Fruit fly (Drosophila melanogaster) whole organism, pupa: Measurements from ENCODE around the gene CG12746.

ENCODE experiments used
- CG10348 ChIP-seq: fragments of 200-800 bp; sonication (Bioruptor generic); IDR thresholded peaks from 2 replicates; pipeline ENCODE4 v1.3.6; 2022; ENCODE audit warnings: missing biosample characterization, missing genetic modification characterization
- CG12605 ChIP-seq: fragments of 200-800 bp; sonication (Bioruptor generic); IDR thresholded peaks from 2 replicates; pipeline ENCODE4 v1.3.6; 2022; ENCODE audit warnings: missing biosample characterization, missing genetic modification characterization
- CG13204 ChIP-seq: fragments of 200-800 bp; sonication (Bioruptor generic); optimal IDR thresholded peaks from 2 replicates; lab custom pipeline; 2018; ENCODE audit warnings: missing biosample characterization, mild to moderate bottlenecking, missing genetic modification characterization, moderate library complexity
- CG14655 ChIP-seq: fragments of 200-800 bp; sonication (Bioruptor generic); optimal IDR thresholded peaks from 3 replicates; lab custom pipeline; 2017; ENCODE audit warnings: mild to moderate bottlenecking, missing biosample characterization, missing genetic modification reagents, missing genetic modification characterization
- CG15710 ChIP-seq: fragments of 200-800 bp; sonication (Bioruptor generic); optimal IDR thresholded peaks from 2 replicates; lab custom pipeline; 2018; ENCODE audit warnings: missing biosample characterization, mild to moderate bottlenecking, missing genetic modification characterization, moderate library complexity
- CG17806 ChIP-seq: fragments of 200-800 bp; sonication (Bioruptor generic); optimal IDR thresholded peaks from 2 replicates; lab custom pipeline; 2018; ENCODE audit warnings: missing biosample characterization, mild to moderate bottlenecking, missing genetic modification characterization, moderate library complexity
- CG32121 ChIP-seq: fragments of 200-800 bp; sonication (Bioruptor generic); IDR thresholded peaks from 2 replicates; pipeline ENCODE4 v1.3.6; 2022; ENCODE audit warnings: missing biosample characterization, missing genetic modification characterization
- CG34367 ChIP-seq: fragments of 200-800 bp; sonication (Bioruptor generic); optimal IDR thresholded peaks from 2 replicates; lab custom pipeline; 2018; ENCODE audit warnings: missing biosample characterization, mild to moderate bottlenecking, missing genetic modification characterization
- CG4496 ChIP-seq: fragments of 200-800 bp; sonication (Bioruptor generic); IDR thresholded peaks from 3 replicates; pipeline ENCODE4 v1.3.6; 2022; ENCODE audit warnings: missing biosample characterization, missing genetic modification characterization
- CG8159 ChIP-seq: fragments of 200-800 bp; sonication (Bioruptor generic); optimal IDR thresholded peaks from 3 replicates; lab custom pipeline; 2018; ENCODE audit warnings: missing biosample characterization, mild to moderate bottlenecking, missing genetic modification characterization, moderate library complexity
- CG8301 ChIP-seq: fragments of 200-800 bp; sonication (Bioruptor generic); optimal IDR thresholded peaks from 2 replicates; lab custom pipeline; 2018; ENCODE audit warnings: missing biosample characterization, mild to moderate bottlenecking, missing genetic modification characterization
- CG9948 ChIP-seq: fragments of 200-800 bp; sonication (Bioruptor generic); optimal IDR thresholded peaks from 2 replicates; lab custom pipeline; 2018; ENCODE audit warnings: missing biosample characterization, mild to moderate bottlenecking, missing genetic modification characterization, moderate library complexity
- D1 ChIP-seq: fragments of 200-800 bp; sonication (Bioruptor generic); optimal IDR thresholded peaks from 2 replicates; lab custom pipeline; 2018; ENCODE audit warnings: missing biosample characterization, mild to moderate bottlenecking, missing genetic modification characterization, moderate library complexity
- EcR ChIP-seq: fragments of 200-800 bp; sonication (Bioruptor generic); optimal IDR thresholded peaks from 3 replicates; lab custom pipeline; 2019; ENCODE audit warnings: missing biosample characterization, missing genetic modification characterization, mild to moderate bottlenecking, moderate library complexity, missing genetic modification reagents
- Ets98B ChIP-seq: fragments of 200-800 bp; sonication (Bioruptor generic); IDR thresholded peaks from 2 replicates; pipeline ENCODE4 v1.3.6; 2022; ENCODE audit warnings: missing biosample characterization, missing genetic modification characterization
- Pif1A ChIP-seq: fragments of 200-800 bp; sonication (Bioruptor generic); optimal IDR thresholded peaks from 3 replicates; lab custom pipeline; 2016; ENCODE audit warnings: missing biosample characterization, missing genetic modification characterization
- Pif1B ChIP-seq: fragments of 200-800 bp; sonication (Bioruptor generic); optimal IDR thresholded peaks from 3 replicates; lab custom pipeline; 2016; ENCODE audit warnings: missing biosample characterization, missing genetic modification characterization
- Snoo ChIP-seq: fragments of 200-800 bp; sonication (Bioruptor generic); optimal IDR thresholded peaks from 3 replicates; lab custom pipeline; 2017; ENCODE audit warnings: missing biosample characterization, mild to moderate bottlenecking, missing genetic modification characterization, inconsistent platforms
- fd96Ca ChIP-seq: fragments of 200-800 bp; sonication (Bioruptor generic); IDR thresholded peaks from 3 replicates; pipeline ENCODE4 v1.3.6; 2022; ENCODE audit warnings: missing biosample characterization, missing genetic modification characterization
- gl ChIP-seq: fragments of 200-800 bp; sonication (Bioruptor generic); optimal IDR thresholded peaks from 2 replicates; lab custom pipeline; 2018; ENCODE audit warnings: missing biosample characterization, mild to moderate bottlenecking, missing genetic modification characterization
- rn ChIP-seq: fragments of 200-800 bp; sonication (Bioruptor generic); IDR thresholded peaks from 2 replicates; pipeline ENCODE4 v1.3.6; 2022; ENCODE audit warnings: missing biosample characterization, missing genetic modification characterization

Gene CG12746

dm6 chr3R:5519789-5520188, 44.9 kb upstream of the CG12746 start:
- TF ChIP-seq CG9948 (tag; lab: Kevin White, UChicago) (no peak), rn (GFP tag; lab: Robert Waterston, UW) (no peak), CG13204 (GFP tag; lab: Kevin White, UChicago) (peak; percentile 51), CG4496 (GFP tag; lab: Robert Waterston, UW) (no peak)

- TF ChIP-seq CG4496 (GFP tag; lab: Robert Waterston, UW): 0 out of 3 replicates have a peak, but pooled peaks have one; percentile 20
- no peak for TF ChIP-seq CG10348 (GFP tag; lab: Robert Waterston, UW)
- TF ChIP-seq Pif1A: no peak
These were observed 44.1 kb upstream of the CG12746 start for dm6 chr3R:5520566-5520965.

dm6 chr3R:5523070-5523637, 41.5 kb upstream of the CG12746 start, which contains the start of the genes CG43845 and Nmdar1:
Gene CG43845 (minus strand): TSS chr3R:5523120.
Gene Nmdar1 (minus strand): TSS chr3R:5523328.
- TF ChIP-seq CG17806 (no peak), CG32121 (GFP tag; lab: Robert Waterston, UW) (no peak), CG4496 (GFP tag; lab: Robert Waterston, UW) (peak; percentile 29; the same call in 1 of the 3 replicates), CG12605 (peak; percentile 95)

dm6 chr3R:5524804-5525203, 39.9 kb upstream of the CG12746 start:
- TF ChIP-seq CG9948 (tag; lab: Kevin White, UChicago): no peak
- no peak for TF ChIP-seq CG14655
- no peak for TF ChIP-seq CG8301 (tag; lab: Kevin White, UChicago)
- TF ChIP-seq CG13204 (GFP tag; lab: Kevin White, UChicago): no peak
- no peak for TF ChIP-seq CG8159 (tag; lab: Kevin White, UChicago)
- no peak for TF ChIP-seq Pif1B (GFP tag; lab: Kevin White, UChicago)
- TF ChIP-seq CG10348 (GFP tag; lab: Robert Waterston, UW): no peak
- TF ChIP-seq CG4496 (GFP tag; lab: Robert Waterston, UW): 0 out of 3 replicates have a peak, but pooled peaks have one; percentile 30
- 0 out of 2 replicates have a peak, but pooled peaks have one; percentile 15 for TF ChIP-seq Ets98B (GFP tag; lab: Robert Waterston, UW)
- no peak for TF ChIP-seq CG12605
- no peak for TF ChIP-seq D1 (tag; lab: Kevin White, UChicago)

- no peak for TF ChIP-seq CG34367 (tag; lab: Kevin White, UChicago)
- no peak for TF ChIP-seq CG15710 (tag; lab: Kevin White, UChicago)
- no peak for TF ChIP-seq CG9948 (tag; lab: Kevin White, UChicago)
- no peak for TF ChIP-seq CG14655
- no peak for TF ChIP-seq CG4496 (GFP tag; lab: Robert Waterston, UW)
- no peak for TF ChIP-seq CG10348 (GFP tag; lab: Robert Waterston, UW)
- TF ChIP-seq EcR (GFP tag; lab: Kevin White, UChicago): no peak
- no peak for TF ChIP-seq gl (tag; lab: Kevin White, UChicago)
- TF ChIP-seq CG12605: no peak
- no peak for TF ChIP-seq Snoo (tag; lab: Kevin White, UChicago)
- TF ChIP-seq fd96Ca (GFP tag; lab: Robert Waterston, UW): no peak
- TF ChIP-seq Ets98B (GFP tag; lab: Robert Waterston, UW): no peak
- no peak for TF ChIP-seq CG17806
- TF ChIP-seq D1 (tag; lab: Kevin White, UChicago): no peak
- no peak for TF ChIP-seq CG32121 (GFP tag; lab: Robert Waterston, UW)
- no peak for TF ChIP-seq rn (GFP tag; lab: Robert Waterston, UW)
- no peak for TF ChIP-seq CG8301 (tag; lab: Kevin White, UChicago)
These were observed 37.1 kb upstream of the CG12746 start for dm6 chr3R:5527563-5527962.

- TF ChIP-seq CG4496 (GFP tag; lab: Robert Waterston, UW) (peak; percentile 48; the same call in 2 of the 3 replicates), CG17806 (no peak), CG12605 (peak; percentile 42; the same call in 1 of the 2 replicates), rn (GFP tag; lab: Robert Waterston, UW) (0 out of 2 replicates have a peak, but pooled peaks have one; percentile 29), CG8301 (tag; lab: Kevin White, UChicago) (no peak), CG32121 (GFP tag; lab: Robert Waterston, UW) (no peak)
These were observed 17.2 kb upstream of the CG12746 start, which contains the start of gene CG2519 for dm6 chr3R:5547464-5547943. Gene CG2519 (minus strand): TSS chr3R:5547775.

dm6 chr3R:5550452-5550851, 14.2 kb upstream of the CG12746 start:
- no peak for TF ChIP-seq CG17806
- no peak for TF ChIP-seq CG4496 (GFP tag; lab: Robert Waterston, UW)
- TF ChIP-seq CG32121 (GFP tag; lab: Robert Waterston, UW): no peak
- TF ChIP-seq rn (GFP tag; lab: Robert Waterston, UW): no peak
- no peak for TF ChIP-seq EcR (GFP tag; lab: Kevin White, UChicago)
- TF ChIP-seq CG8159 (tag; lab: Kevin White, UChicago): no peak
- no peak for TF ChIP-seq CG15710 (tag; lab: Kevin White, UChicago)
- no peak for TF ChIP-seq CG14655
- no peak for TF ChIP-seq CG10348 (GFP tag; lab: Robert Waterston, UW)
- TF ChIP-seq CG34367 (tag; lab: Kevin White, UChicago): no peak
- no peak for TF ChIP-seq CG9948 (tag; lab: Kevin White, UChicago)
- no peak for TF ChIP-seq CG12605
- no peak for TF ChIP-seq CG8301 (tag; lab: Kevin White, UChicago)
- TF ChIP-seq CG13204 (GFP tag; lab: Kevin White, UChicago): no peak
